Worm (Caenorhabditis elegans): ENCODE results near the gene Y113G7A.14.

DNA sequence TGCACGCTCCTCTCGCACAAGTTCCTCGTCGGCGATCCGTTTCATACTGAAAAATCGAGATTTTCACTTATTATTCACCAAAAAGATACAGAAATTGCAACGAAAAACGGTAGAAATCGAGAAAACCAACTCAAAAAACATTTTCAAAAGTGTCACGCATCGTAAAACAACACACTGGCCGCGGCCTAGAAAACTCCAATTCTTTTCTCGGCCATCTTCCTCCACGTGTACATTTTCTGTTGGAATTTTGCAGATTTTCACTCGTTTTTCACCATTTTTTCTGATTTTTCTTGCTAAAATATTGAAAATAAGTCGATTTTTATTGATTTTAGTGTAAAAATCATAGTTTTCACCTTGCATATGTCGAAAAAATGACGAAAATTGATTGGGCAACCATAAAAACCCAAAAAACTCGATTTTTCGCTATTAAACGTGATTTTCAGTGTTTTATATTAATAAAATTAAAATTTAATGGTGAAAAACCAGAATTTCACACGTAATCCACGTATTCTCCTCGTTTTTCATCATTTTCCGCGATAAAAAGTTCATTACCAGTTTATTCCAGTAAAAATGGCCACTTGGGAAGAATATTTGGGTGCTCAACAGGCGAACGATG is 47.5 kb downstream of the Y113G7A.14 start, which contains the start of the genes dcs-1 and sec-23:
- TF ChIP-seq him-1 (tag; optimal IDR thresholded peaks at IDR 0.05) = no peak
- TF ChIP-seq dao-5 (tag; optimal IDR thresholded peaks at IDR 0.05) = no peak
